In genomic region chr3R:23678349-23679193, dm6 we compare ENCODE assay signal across 1 fruit fly cellular context.
TF ChIP-seq lines count a peak whose summit lies in the region.

Gene GILT2 (plus strand): TSS chr3R:23678895.

TF ChIP-seq in whole organism, embryonic, 481 proteins besides CTCF, POLR2A, EP300 and RAD21 (continued from another document and continues in another):
- TF ChIP-seq chn (GFP tag; optimal IDR thresholded peaks at IDR 0.05; lab: Kevin White, UChicago) (peak; percentile 62), pzg (GFP tag; optimal IDR thresholded peaks at IDR 0.05; lab: Kevin White, UChicago) (no peak), CG17186 (GFP tag; optimal IDR thresholded peaks at IDR 0.05; lab: Kevin White, UChicago) (peak; percentile 29), Aef1 (GFP tag; IDR thresholded peaks at IDR 0.05; lab: Robert Waterston, UW) (peak; percentile 90), CG6254 (GFP tag; optimal IDR thresholded peaks at IDR 0.05; lab: Kevin White, UChicago) (peak; percentile 81), CG17829 (tag; optimal IDR thresholded peaks at IDR 0.05; lab: Kevin White, UChicago) (peak; percentile 92), CG13123 (GFP tag; optimal IDR thresholded peaks at IDR 0.05; lab: Kevin White, UChicago) (peak; percentile 54), fd102C (GFP tag; optimal IDR thresholded peaks at IDR 0.05; lab: Kevin White, UChicago) (no peak), Bgb (GFP tag; IDR thresholded peaks at IDR 0.05; lab: Robert Waterston, UW; ENCODE audit: partially characterized antibody) (no peak), fd64A (GFP tag; optimal IDR thresholded peaks at IDR 0.05; lab: Kevin White, UChicago) (peak; percentile 76), h (optimal IDR thresholded peaks at IDR 0.05; lab: Kevin White, UChicago) (no peak), tio (GFP tag; optimal IDR thresholded peaks at IDR 0.05; lab: Kevin White, UChicago) (peak; percentile 77), CG4282 (GFP tag; optimal IDR thresholded peaks at IDR 0.05; lab: Kevin White, UChicago) (no peak), run (tag; optimal IDR thresholded peaks at IDR 0.05; lab: Kevin White, UChicago) (peak; percentile 83), CG14441 (GFP tag; IDR thresholded peaks at IDR 0.05; lab: Robert Waterston, UW) (peak; percentile 93), CG14860 (GFP tag; IDR thresholded peaks at IDR 0.05; lab: Robert Waterston, UW; ENCODE audit: partially characterized antibody) (no peak), br (optimal IDR thresholded peaks at IDR 0.05; lab: Kevin White, UChicago) (no peak), hth (optimal IDR thresholded peaks at IDR 0.05; lab: Kevin White, UChicago) (no peak), gsb (GFP tag; IDR thresholded peaks at IDR 0.05; lab: Robert Waterston, UW) (peak; percentile 83), CG8478 (optimal IDR thresholded peaks at IDR 0.05; lab: Kevin White, UChicago) (no peak), amos (GFP tag; IDR thresholded peaks at IDR 0.05; lab: Robert Waterston, UW; ENCODE audit: partially characterized antibody) (no peak), CG12104 (GFP tag; optimal IDR thresholded peaks at IDR 0.05; lab: Kevin White, UChicago) (peak; percentile 93), MESR4 (GFP tag; optimal IDR thresholded peaks at IDR 0.05; lab: Kevin White, UChicago) (peak; percentile 12), nau (GFP tag; optimal IDR thresholded peaks at IDR 0.05; lab: Kevin White, UChicago) (no peak), CG12769 (tag; optimal IDR thresholded peaks at IDR 0.05; lab: Kevin White, UChicago) (no peak), CG2678 (tag; optimal IDR thresholded peaks at IDR 0.05; lab: Kevin White, UChicago) (peak; percentile 96), wor (GFP tag; IDR thresholded peaks at IDR 0.05; lab: Robert Waterston, UW) (peak; percentile 75), vfl (GFP tag; optimal IDR thresholded peaks at IDR 0.05; lab: Kevin White, UChicago) (peak; percentile 48), pb (GFP tag; optimal IDR thresholded peaks at IDR 0.05; lab: Kevin White, UChicago) (no peak), CG6813 (GFP tag; optimal IDR thresholded peaks at IDR 0.05; lab: Kevin White, UChicago) (peak; percentile 92), CG17612 (GFP tag; IDR thresholded peaks at IDR 0.05; lab: Robert Waterston, UW) (peak; percentile 73; the same call in 1 of the 2 replicates), Hr3 (GFP tag; optimal IDR thresholded peaks at IDR 0.05; lab: Kevin White, UChicago) (peak; percentile 89), CG9727 (GFP tag; optimal IDR thresholded peaks at IDR 0.05; lab: Kevin White, UChicago) (peak; percentile 94), CG10267 (tag; optimal IDR thresholded peaks at IDR 0.05; lab: Kevin White, UChicago) (peak; percentile 87), NC2β (GFP tag; optimal IDR thresholded peaks at IDR 0.05; lab: Kevin White, UChicago) (peak; percentile 9), Dek (tag; optimal IDR thresholded peaks at IDR 0.05; lab: Kevin White, UChicago) (peak; percentile 88), CG6689 (GFP tag; IDR thresholded peaks at IDR 0.05; lab: Robert Waterston, UW) (peak; percentile 93), Vsx1 (GFP tag; optimal IDR thresholded peaks at IDR 0.05; lab: Kevin White, UChicago) (peak; percentile 83), CG7839 (tag; optimal IDR thresholded peaks at IDR 0.05; lab: Kevin White, UChicago) (peak; percentile 95), fru (optimal IDR thresholded peaks at IDR 0.05; lab: Kevin White, UChicago) (no peak), Ets97D (GFP tag; optimal IDR thresholded peaks at IDR 0.05; lab: Kevin White, UChicago) (peak; percentile 48), CG11696 (GFP tag; IDR thresholded peaks at IDR 0.05; lab: Robert Waterston, UW) (peak; percentile 58), Antp (GFP tag; optimal IDR thresholded peaks at IDR 0.05; lab: Kevin White, UChicago) (peak; percentile 25), salm (tag; optimal IDR thresholded peaks at IDR 0.05; lab: Kevin White, UChicago) (peak; percentile 78), CG14667 (GFP tag; IDR thresholded peaks at IDR 0.05; lab: Robert Waterston, UW) (peak; percentile 83), ac (GFP tag; optimal IDR thresholded peaks at IDR 0.05; lab: Kevin White, UChicago) (peak; percentile 57), nerfin-1 (tag; optimal IDR thresholded peaks at IDR 0.05; lab: Kevin White, UChicago) (peak; percentile 90), Doc3 (GFP tag; IDR thresholded peaks at IDR 0.05; lab: Robert Waterston, UW; ENCODE audit: partially characterized antibody) (no peak), NC2α (GFP tag; optimal IDR thresholded peaks at IDR 0.05; lab: Kevin White, UChicago) (no peak), CG34224 (GFP tag; IDR thresholded peaks at IDR 0.05; lab: Robert Waterston, UW; ENCODE audit: partially characterized antibody) (no peak), CHES-1-like (GFP tag; optimal IDR thresholded peaks at IDR 0.05; lab: Kevin White, UChicago) (peak; percentile 39), CG3407 (GFP tag; optimal IDR thresholded peaks at IDR 0.05; lab: Kevin White, UChicago) (peak; percentile 79), CG7786 (GFP tag; optimal IDR thresholded peaks at IDR 0.05; lab: Kevin White, UChicago) (peak; percentile 13), pho (GFP tag; optimal IDR thresholded peaks at IDR 0.05; lab: Kevin White, UChicago) (peak; percentile 60), C15 (GFP tag; IDR thresholded peaks at IDR 0.05; lab: Robert Waterston, UW) (peak; percentile 76), yki (optimal IDR thresholded peaks at IDR 0.05; lab: Kevin White, UChicago) (no peak), CG10565 (GFP tag; optimal IDR thresholded peaks at IDR 0.05; lab: Kevin White, UChicago) (peak; percentile 37), CG11093 (GFP tag; IDR thresholded peaks at IDR 0.05; lab: Robert Waterston, UW) (peak; percentile 84), chif (GFP tag; optimal IDR thresholded peaks at IDR 0.05; lab: Kevin White, UChicago) (peak; percentile 35 to 61), CG32772 (GFP tag; IDR thresholded peaks at IDR 0.05; lab: Robert Waterston, UW) (peak; percentile 90), seq (GFP tag; IDR thresholded peaks at IDR 0.05; lab: Robert Waterston, UW) (peak; percentile 89), Six4 (GFP tag; optimal IDR thresholded peaks at IDR 0.05; lab: Kevin White, UChicago) (peak; percentile 83), CG1233 (GFP tag; optimal IDR thresholded peaks at IDR 0.05; lab: Kevin White, UChicago) (peak; percentile 91), CG3281 (GFP tag; optimal IDR thresholded peaks at IDR 0.05; lab: Kevin White, UChicago) (peak; percentile 94), Hmx (GFP tag; optimal IDR thresholded peaks at IDR 0.05; lab: Kevin White, UChicago) (no peak), gfzf (GFP tag; optimal IDR thresholded peaks at IDR 0.05; lab: Kevin White, UChicago) (no peak), onecut (GFP tag; IDR thresholded peaks at IDR 0.05; lab: Robert Waterston, UW) (peak; percentile 88), CG17361 (GFP tag; IDR thresholded peaks at IDR 0.05; lab: Robert Waterston, UW) (peak; percentile 96), MBD-R2 (GFP tag; IDR thresholded peaks at IDR 0.05; lab: Robert Waterston, UW) (peak; percentile 74), ewg (GFP tag; optimal IDR thresholded peaks at IDR 0.05; lab: Kevin White, UChicago) (peak; percentile 83), Poxn (GFP tag; IDR thresholded peaks at IDR 0.05; lab: Robert Waterston, UW) (peak; percentile 50; the same call in 1 of the 2 replicates), sob (GFP tag; IDR thresholded peaks at IDR 0.05; lab: Robert Waterston, UW) (peak; percentile 91), dati (GFP tag; IDR thresholded peaks at IDR 0.05; lab: Robert Waterston, UW) (peak; percentile 79), dmrt11E (tag; optimal IDR thresholded peaks at IDR 0.05; lab: Kevin White, UChicago) (peak; percentile 87), CG6765 (GFP tag; optimal IDR thresholded peaks at IDR 0.05; lab: Kevin White, UChicago) (peak; percentile 88), zf30C (GFP tag; optimal IDR thresholded peaks at IDR 0.05; lab: Kevin White, UChicago) (no peak), scrt (GFP tag; optimal IDR thresholded peaks at IDR 0.05; lab: Kevin White, UChicago) (peak; percentile 82), nerfin-2 (GFP tag; IDR thresholded peaks at IDR 0.05; lab: Robert Waterston, UW; ENCODE audit: partially characterized antibody) (no peak), Sry-β (GFP tag; optimal IDR thresholded peaks at IDR 0.05; lab: Kevin White, UChicago) (peak; percentile 9), Xrp1 (GFP tag; IDR thresholded peaks at IDR 0.05; lab: Robert Waterston, UW) (peak; percentile 97), CG1792 (GFP tag; optimal IDR thresholded peaks at IDR 0.05; lab: Kevin White, UChicago) (peak; percentile 44), ken (GFP tag; IDR thresholded peaks at IDR 0.05; lab: Robert Waterston, UW) (peak; percentile 89), wek (GFP tag; optimal IDR thresholded peaks at IDR 0.05; lab: Kevin White, UChicago) (no peak), CG12155 (GFP tag; optimal IDR thresholded peaks at IDR 0.05; lab: Kevin White, UChicago) (peak; percentile 78), gro (GFP tag; optimal IDR thresholded peaks at IDR 0.05; lab: Kevin White, UChicago) (no peak), CG17359 (tag; optimal IDR thresholded peaks at IDR 0.05; lab: Kevin White, UChicago) (peak; percentile 94), chm (GFP tag; IDR thresholded peaks at IDR 0.05; lab: Robert Waterston, UW) (peak; percentile 83), CG10321 (GFP tag; IDR thresholded peaks at IDR 0.05; lab: Robert Waterston, UW) (peak; percentile 62; the same call in 1 of the 2 replicates), CG17802 (tag; optimal IDR thresholded peaks at IDR 0.05; lab: Kevin White, UChicago) (peak; percentile 49), CG2116 (GFP tag; optimal IDR thresholded peaks at IDR 0.05; lab: Kevin White, UChicago) (peak; percentile 52), CG8944 (GFP tag; optimal IDR thresholded peaks at IDR 0.05; lab: Kevin White, UChicago) (peak; percentile 57), CG12071 (GFP tag; optimal IDR thresholded peaks at IDR 0.05; lab: Kevin White, UChicago) (peak; percentile 63), CG8924 (tag; optimal IDR thresholded peaks at IDR 0.05; lab: Kevin White, UChicago) (peak; percentile 92), pros (GFP tag; optimal IDR thresholded peaks at IDR 0.05; lab: Kevin White, UChicago) (peak; percentile 21), HmgZ (tag; optimal IDR thresholded peaks at IDR 0.05; lab: Kevin White, UChicago) (peak; percentile 81), zen (tag; optimal IDR thresholded peaks at IDR 0.05; lab: Kevin White, UChicago) (peak; percentile 93), ci (GFP tag; IDR thresholded peaks at IDR 0.05; lab: Robert Waterston, UW) (peak; percentile 94), Eip74EF (GFP tag; optimal IDR thresholded peaks at IDR 0.05; lab: Kevin White, UChicago) (peak in 1 of 2 experiments; percentile 95), CG15514 (GFP tag; optimal IDR thresholded peaks at IDR 0.05; lab: Kevin White, UChicago) (peak; percentile 85), CG5245 (GFP tag; optimal IDR thresholded peaks at IDR 0.05; lab: Kevin White, UChicago) (peak; percentile 89), Nf-YC (tag; optimal IDR thresholded peaks at IDR 0.05; lab: Kevin White, UChicago) (peak; percentile 78), abd-A (tag; optimal IDR thresholded peaks at IDR 0.05; lab: Kevin White, UChicago) (no peak), Blimp-1 (GFP tag; optimal IDR thresholded peaks at IDR 0.05; lab: Kevin White, UChicago) (peak; percentile 94), p53 (GFP tag; optimal IDR thresholded peaks at IDR 0.05; lab: Kevin White, UChicago) (no peak), fd96Cb (tag; optimal IDR thresholded peaks at IDR 0.05; lab: Kevin White, UChicago) (peak; percentile 93), CG12236 (GFP tag; optimal IDR thresholded peaks at IDR 0.05; lab: Kevin White, UChicago) (no peak), her (GFP tag; optimal IDR thresholded peaks at IDR 0.05; lab: Kevin White, UChicago) (no peak), NfI (GFP tag; optimal IDR thresholded peaks at IDR 0.05; lab: Kevin White, UChicago) (peak; percentile 90), oc (tag; optimal IDR thresholded peaks at IDR 0.05; lab: Kevin White, UChicago) (peak; percentile 91), psq (GFP tag; optimal IDR thresholded peaks at IDR 0.05; lab: Kevin White, UChicago) (peak; percentile 71), CG31224 (GFP tag; IDR thresholded peaks at IDR 0.05; lab: Robert Waterston, UW) (peak; percentile 85), CG7556 (GFP tag; optimal IDR thresholded peaks at IDR 0.05; lab: Kevin White, UChicago) (peak; percentile 91), HLHmδ (GFP tag; optimal IDR thresholded peaks at IDR 0.05; lab: Kevin White, UChicago) (no peak), Hr51 (GFP tag; optimal IDR thresholded peaks at IDR 0.05; lab: Kevin White, UChicago) (peak; percentile 78 to 95), Fer3 (tag; optimal IDR thresholded peaks at IDR 0.05; lab: Kevin White, UChicago) (peak; percentile 93), CG31441 (GFP tag; IDR thresholded peaks at IDR 0.05; lab: Robert Waterston, UW) (peak; percentile 97), CG7745 (tag; optimal IDR thresholded peaks at IDR 0.05; lab: Kevin White, UChicago) (no peak), Nf-YB (GFP tag; optimal IDR thresholded peaks at IDR 0.05; lab: Kevin White, UChicago) (peak; percentile 77), pum (GFP tag; optimal IDR thresholded peaks at IDR 0.05; lab: Kevin White, UChicago) (peak; percentile 39), E2f2 (GFP tag; IDR thresholded peaks at IDR 0.05; lab: Robert Waterston, UW) (peak; percentile 78), CG1529 (GFP tag; optimal IDR thresholded peaks at IDR 0.05; lab: Kevin White, UChicago) (peak; percentile 87), sim (GFP tag; IDR thresholded peaks at IDR 0.05; lab: Robert Waterston, UW) (peak; percentile 91), CG12219 (GFP tag; optimal IDR thresholded peaks at IDR 0.05; lab: Kevin White, UChicago) (peak; percentile 82), CG7271 (tag; optimal IDR thresholded peaks at IDR 0.05; lab: Kevin White, UChicago) (peak; percentile 87), CG6854 (GFP tag; optimal IDR thresholded peaks at IDR 0.05; lab: Kevin White, UChicago) (peak; percentile 91), CG15479 (GFP tag; optimal IDR thresholded peaks at IDR 0.05; lab: Kevin White, UChicago) (no peak), gt (GFP tag; IDR thresholded peaks at IDR 0.05; lab: Robert Waterston, UW) (peak; percentile 76), CG7987 (GFP tag; optimal IDR thresholded peaks at IDR 0.05; lab: Kevin White, UChicago) (peak; percentile 54), CG13894 (tag; optimal IDR thresholded peaks at IDR 0.05; lab: Kevin White, UChicago) (peak; percentile 88), cwo (GFP tag; optimal IDR thresholded peaks at IDR 0.05; lab: Kevin White, UChicago) (peak; percentile 91), CG42726 (GFP tag; IDR thresholded peaks at IDR 0.05; lab: Robert Waterston, UW; ENCODE audit: partially characterized antibody) (no peak), slbo (GFP tag; IDR thresholded peaks at IDR 0.05; lab: Robert Waterston, UW) (peak; percentile 94), CG9876 (GFP tag; optimal IDR thresholded peaks at IDR 0.05; lab: Kevin White, UChicago) (no peak)
